Worm (Caenorhabditis elegans) whole organism, L4/young adult: Measurements from ENCODE around the gene srh-200.

ENCODE experiments used
- W03F9.2 ChIP-seq: fragments of 150-350 bp; optimal IDR thresholded peaks from 2 replicates; lab custom pipeline; 2014; ENCODE audit warnings: missing biosample characterization, missing genetic modification characterization
- dao-5 ChIP-seq: sonication (generic microtip); optimal IDR thresholded peaks from 2 replicates; lab custom pipeline; 2016; ENCODE audit warnings: missing genotype, missing genetic modification characterization, moderate library complexity, missing compliant biosample characterization
- him-1 ChIP-seq: sonication (generic microtip); optimal IDR thresholded peaks from 2 replicates; lab custom pipeline; 2016; ENCODE audit warnings: missing genotype, missing genetic modification reagents, missing genetic modification characterization, missing compliant biosample characterization

- TF ChIP-seq dao-5 (tag; lab: Kevin White, UChicago) (no peak), him-1 (tag; lab: Kevin White, UChicago) (no peak), W03F9.2 (tag; lab: Kevin White, UChicago) (no peak)
Observed at ce11 chrV:7645454-7645853, 8.0 kb downstream of the srh-200 start, which contains the start of gene str-47.
